Fruit fly (Drosophila melanogaster) S2 (cell line): ENCODE results near the gene CG14352.

Experiments used
- CG8478 ChIP-seq: fragments of >200 bp; optimal IDR thresholded peaks from 2 replicates; lab custom pipeline; 2018
- CTCF ChIP-seq, 2 experiments: fragments of >200 bp; optimal IDR thresholded peaks; 2 replicates each; lab custom pipeline; 2018

Gene CG14352

dm6 chr2L:1655858-1656257, 44.6 kb downstream of the CG14352 start:
- TF ChIP-seq CTCF (optimal IDR thresholded peaks at IDR 0.05; lab: Kevin White, UChicago) (no peak), CG8478 (lab: Kevin White, UChicago) (no peak)

- TF ChIP-seq CTCF (optimal IDR thresholded peaks at IDR 0.05; lab: Kevin White, UChicago) (no peak), CG8478 (lab: Kevin White, UChicago) (no peak)
Measured at dm6 chr2L:1656835-1657541, 45.8 kb downstream of the CG14352 start.

dm6 chr2L:1658124-1658523, 46.9 kb downstream of the CG14352 start:
- TF ChIP-seq CTCF (optimal IDR thresholded peaks at IDR 0.05; lab: Kevin White, UChicago): no peak
- TF ChIP-seq CG8478 (lab: Kevin White, UChicago): no peak
